Worm (Caenorhabditis elegans) whole organism, L2 larva: ENCODE measurements around the gene hlh-13.

Experiments used
- C34F6.9 ChIP-seq: fragments of 150-350 bp; optimal IDR thresholded peaks from 2 replicates; lab custom pipeline; 2014; ENCODE audit warnings: missing biosample characterization, missing genetic modification characterization
- F13H6.1 ChIP-seq: sonication (generic microtip); optimal IDR thresholded peaks from 2 replicates; lab custom pipeline; 2016; ENCODE audit warnings: missing genetic modification characterization, missing compliant biosample characterization
- R02D3.7 ChIP-seq: fragments of 150-350 bp; optimal IDR thresholded peaks from 2 replicates; lab custom pipeline; 2014; ENCODE audit warnings: missing biosample characterization, missing genetic modification characterization
- alr-1 ChIP-seq: fragments of 150-350 bp; optimal IDR thresholded peaks from 2 replicates; lab custom pipeline; 2014; ENCODE audit warnings: missing biosample characterization, missing genetic modification characterization
- aly-2 ChIP-seq: fragments of 150-350 bp; optimal IDR thresholded peaks from 2 replicates; lab custom pipeline; 2014; ENCODE audit warnings: missing biosample characterization, missing genetic modification characterization
- ama-1 ChIP-seq: fragments of 150-350 bp; optimal IDR thresholded peaks from 2 replicates; lab custom pipeline; 2018; ENCODE audit warnings: inconsistent platforms
- ceh-16 ChIP-seq: fragments of 150-350 bp; optimal IDR thresholded peaks from 2 replicates; lab custom pipeline; 2014; ENCODE audit warnings: missing biosample characterization, missing genetic modification characterization
- ceh-82 ChIP-seq: fragments of 150-350 bp; optimal IDR thresholded peaks from 2 replicates; lab custom pipeline; 2014; ENCODE audit warnings: missing biosample characterization, missing genetic modification characterization
- crh-2 ChIP-seq: sonication (generic microtip); optimal IDR thresholded peaks from 2 replicates; lab custom pipeline; 2017; ENCODE audit warnings: missing biosample characterization, missing genetic modification characterization
- egl-27 ChIP-seq: sonication (generic microtip); optimal IDR thresholded peaks from 3 replicates; lab custom pipeline; 2017; ENCODE audit warnings: missing biosample characterization, missing genetic modification reagents, missing genetic modification characterization
- elt-1 ChIP-seq: fragments of 150-350 bp; optimal IDR thresholded peaks from 2 replicates; lab custom pipeline; 2014; ENCODE audit warnings: missing biosample characterization, missing genetic modification characterization
- elt-3 ChIP-seq: sonication (generic microtip); optimal IDR thresholded peaks from 2 replicates; lab custom pipeline; 2017; ENCODE audit warnings: missing biosample characterization, missing genetic modification characterization
- fos-1 ChIP-seq: fragments of 150-350 bp; optimal IDR thresholded peaks from 2 replicates; lab custom pipeline; 2014; ENCODE audit warnings: missing biosample characterization, missing genetic modification characterization
- gmeb-1 ChIP-seq: fragments of 150-350 bp; optimal IDR thresholded peaks from 2 replicates; lab custom pipeline; 2014; ENCODE audit warnings: missing biosample characterization, missing genetic modification characterization
- lin-39 ChIP-seq: fragments of 150-350 bp; optimal IDR thresholded peaks from 2 replicates; lab custom pipeline; 2014; ENCODE audit warnings: missing biosample characterization, missing genetic modification reagents, missing genetic modification characterization
- lsy-2 ChIP-seq, 2 experiments: fragments of 150-350 bp in 1 of 2; sonication (generic microtip) in 1 of 2; optimal IDR thresholded peaks; 2 replicates each; lab custom pipeline; 2014 to 2017; ENCODE audit warnings: missing biosample characterization in 2 of 2, missing genetic modification characterization in 2 of 2
- mab-5 ChIP-seq: fragments of 150-350 bp; optimal IDR thresholded peaks from 2 replicates; lab custom pipeline; 2014; ENCODE audit warnings: missing biosample characterization, missing genetic modification characterization
- mbf-1 ChIP-seq: sonication (generic microtip); optimal IDR thresholded peaks from 2 replicates; lab custom pipeline; 2017; ENCODE audit warnings: missing biosample characterization, missing genetic modification characterization
- mdl-1 ChIP-seq, 2 experiments: fragments of 150-350 bp in 1 of 2; sonication (generic microtip) in 1 of 2; optimal IDR thresholded peaks; 2 replicates each; lab custom pipeline; 2017; ENCODE audit warnings: missing biosample characterization in 2 of 2, missing genetic modification characterization in 2 of 2
- nhr-10 ChIP-seq: sonication (generic microtip); optimal IDR thresholded peaks from 2 replicates; lab custom pipeline; 2017; ENCODE audit warnings: missing biosample characterization, missing genetic modification characterization
- nhr-11 ChIP-seq: fragments of 150-350 bp; optimal IDR thresholded peaks from 2 replicates; lab custom pipeline; 2014; ENCODE audit warnings: missing biosample characterization, missing genetic modification characterization
- nhr-12 ChIP-seq: fragments of 150-350 bp; optimal IDR thresholded peaks from 2 replicates; lab custom pipeline; 2014; ENCODE audit warnings: missing biosample characterization, missing genetic modification characterization
- nhr-129 ChIP-seq: fragments of 150-350 bp; optimal IDR thresholded peaks from 2 replicates; lab custom pipeline; 2014; ENCODE audit warnings: missing biosample characterization, missing genetic modification characterization
- nhr-23 ChIP-seq: fragments of 150-350 bp; optimal IDR thresholded peaks from 2 replicates; lab custom pipeline; 2014; ENCODE audit warnings: missing biosample characterization, missing genetic modification reagents, missing genetic modification characterization
- nhr-77 ChIP-seq: fragments of 150-350 bp; optimal IDR thresholded peaks from 2 replicates; lab custom pipeline; 2014; ENCODE audit warnings: missing biosample characterization, missing genetic modification characterization
- peb-1 ChIP-seq: fragments of 150-350 bp; optimal IDR thresholded peaks from 2 replicates; lab custom pipeline; 2014; ENCODE audit warnings: missing biosample characterization, missing genetic modification characterization
- sma-3 ChIP-seq: sonication (generic microtip); optimal IDR thresholded peaks from 2 replicates; lab custom pipeline; 2016; ENCODE audit warnings: missing genetic modification reagents, missing genetic modification characterization, missing compliant biosample characterization
- sma-9 ChIP-seq, 2 experiments: fragments of 150-350 bp in 1 of 2; sonication (generic microtip) in 1 of 2; optimal IDR thresholded peaks; 2 replicates each; lab custom pipeline; 2014 to 2016; ENCODE audit warnings: missing genetic modification characterization in 2 of 2, mild to moderate bottlenecking in 1 of 2, missing biosample characterization in 1 of 2, missing compliant biosample characterization in 1 of 2, missing genetic modification reagents in 1 of 2, moderate library complexity in 1 of 2
- snpc-4 ChIP-seq: fragments of 150-350 bp; optimal IDR thresholded peaks from 2 replicates; lab custom pipeline; 2014; ENCODE audit warnings: missing biosample characterization, missing genetic modification characterization
- unc-39 ChIP-seq: fragments of 150-350 bp; optimal IDR thresholded peaks from 2 replicates; lab custom pipeline; 2014; ENCODE audit warnings: missing biosample characterization, missing genetic modification characterization
- unc-55 ChIP-seq: fragments of 150-350 bp; sonication (generic microtip); optimal IDR thresholded peaks from 3 replicates; lab custom pipeline; 2014; ENCODE audit warnings: missing biosample characterization, missing genetic modification reagents, missing genetic modification characterization
- unc-62 ChIP-seq: fragments of 150-350 bp; optimal IDR thresholded peaks from 2 replicates; lab custom pipeline; 2014; ENCODE audit warnings: missing biosample characterization, missing genetic modification reagents, missing genetic modification characterization
- zag-1 ChIP-seq: fragments of 150-350 bp; optimal IDR thresholded peaks from 2 replicates; lab custom pipeline; 2014; ENCODE audit warnings: missing biosample characterization, missing genetic modification characterization
- ztf-1 ChIP-seq: fragments of 200-800 bp; sonication (Bioruptor generic); conservative IDR thresholded peaks from 2 replicates; pipeline ENCODE4 v1.3.6; 2022; ENCODE audit warnings: missing genetic modification characterization, missing compliant biosample characterization
- ztf-11 ChIP-seq: sonication (generic microtip); optimal IDR thresholded peaks from 2 replicates; lab custom pipeline; 2017; ENCODE audit warnings: missing biosample characterization, missing genetic modification characterization

The hlh-13 gene

ce11 chrX:4209131-4209530, 39.9 kb upstream of the hlh-13 start (continued):
- TF ChIP-seq R02D3.7 (tag; lab: Kevin White, UChicago) (peak; percentile 74), mab-5 (tag; lab: Kevin White, UChicago) (peak; percentile 98), F13H6.1 (tag; lab: Kevin White, UChicago) (peak; percentile 99), elt-3 (tag; lab: Kevin White, UChicago) (peak; percentile 36), lsy-2 (tag; optimal IDR thresholded peaks at IDR 0.05; lab: Kevin White, UChicago) (peak; percentile 97), fos-1 (tag; lab: Kevin White, UChicago) (peak; percentile 99), unc-39 (tag; lab: Kevin White, UChicago) (peak; percentile 80), elt-1 (tag; lab: Kevin White, UChicago) (peak; percentile 61), unc-62 (GFP tag; lab: Kevin White, UChicago) (peak; percentile 81), ceh-82 (tag; lab: Kevin White, UChicago) (peak; percentile 99), aly-2 (no peak), ztf-11 (tag; lab: Kevin White, UChicago) (peak; percentile 87), nhr-77 (tag; lab: Kevin White, UChicago) (peak; percentile 98), lin-39 (tag; lab: Kevin White, UChicago) (peak; percentile 89), nhr-129 (tag; lab: Kevin White, UChicago) (peak; percentile 99), nhr-12 (tag; lab: Kevin White, UChicago) (peak; percentile 75), sma-3 (GFP tag; lab: Kevin White, UChicago) (peak; percentile 99), sma-9 (GFP tag; optimal IDR thresholded peaks at IDR 0.05; lab: Kevin White, UChicago) (peak; percentile 99), sma-9 (tag; optimal IDR thresholded peaks at IDR 0.05; lab: Kevin White, UChicago) (no peak), nhr-11 (tag; lab: Kevin White, UChicago) (peak; percentile 87), peb-1 (tag; lab: Kevin White, UChicago) (no peak), egl-27 (tag; lab: Kevin White, UChicago) (peak; percentile 99), unc-55 (peak; percentile 99), ztf-1 (GFP tag; lab: Robert Waterston, UW) (peak; percentile 98), snpc-4 (tag; lab: Kevin White, UChicago) (peak; percentile 91), mbf-1 (peak; percentile 73), zag-1 (tag; lab: Kevin White, UChicago) (peak; percentile 99)

ce11 chrX:4214643-4215042, 34.4 kb upstream of the hlh-13 start:
- TF ChIP-seq elt-3 (tag; lab: Kevin White, UChicago) (no peak), C34F6.9 (tag; lab: Kevin White, UChicago) (peak; percentile 36), lsy-2 (tag; optimal IDR thresholded peaks at IDR 0.05; lab: Kevin White, UChicago) (peak in 1 of 2 experiments; percentile 4), elt-1 (tag; lab: Kevin White, UChicago) (no peak), mab-5 (tag; lab: Kevin White, UChicago) (no peak), unc-55 (peak; percentile 51), snpc-4 (tag; lab: Kevin White, UChicago) (no peak), nhr-23 (tag; lab: Kevin White, UChicago) (no peak), alr-1 (tag; lab: Kevin White, UChicago) (no peak), F13H6.1 (tag; lab: Kevin White, UChicago) (peak; percentile 21), ama-1 (lab: Kevin White, UChicago) (no peak), sma-9 (GFP tag; optimal IDR thresholded peaks at IDR 0.05; lab: Kevin White, UChicago) (peak; percentile 44), sma-9 (tag; optimal IDR thresholded peaks at IDR 0.05; lab: Kevin White, UChicago) (no peak), fos-1 (tag; lab: Kevin White, UChicago) (no peak), crh-2 (tag; lab: Kevin White, UChicago) (no peak)

ce11 chrX:4215500-4216107, 33.4 kb upstream of the hlh-13 start:
- TF ChIP-seq unc-62 (GFP tag; lab: Kevin White, UChicago) (no peak), sma-9 (GFP tag; optimal IDR thresholded peaks at IDR 0.05; lab: Kevin White, UChicago) (peak; percentile 13), sma-9 (tag; optimal IDR thresholded peaks at IDR 0.05; lab: Kevin White, UChicago) (no peak), gmeb-1 (peak; percentile 23), fos-1 (tag; lab: Kevin White, UChicago) (peak; percentile 37)

ce11 chrX:4216894-4217293, 32.2 kb upstream of the hlh-13 start, which contains the start of the genes F20B6.10 and hpk-1:
TSS of gene F20B6.10 (minus strand) at chrX:4217196.
TSS of gene hpk-1 (minus strand) at chrX:4217290.
- TF ChIP-seq mdl-1 (tag; optimal IDR thresholded peaks at IDR 0.05; lab: Kevin White, UChicago) = no peak
- TF ChIP-seq ztf-1 (GFP tag; lab: Robert Waterston, UW) = no peak
- TF ChIP-seq lin-39 (tag; lab: Kevin White, UChicago) = no peak
- no peak for TF ChIP-seq ceh-16 (tag; lab: Kevin White, UChicago)
- TF ChIP-seq nhr-23 (tag; lab: Kevin White, UChicago) = no peak
- no peak for TF ChIP-seq nhr-10
- TF ChIP-seq, all 48 proteins: peak for 0
